Fruit fly (Drosophila melanogaster) whole organism, embryonic: ENCODE data around the gene CG43672.
A peak's percentile ranks its signal among the peaks of the same experiment; 100 is the strongest.

Source experiments
- ATbp ChIP-seq: fragments of 200-800 bp; sonication (Bioruptor generic); optimal IDR thresholded peaks from 2 replicates; lab custom pipeline; 2017; ENCODE audit warnings: missing biosample characterization, mild to moderate bottlenecking, missing genetic modification characterization, missing genetic modification reagents
- Adf1 ChIP-seq: fragments of 200-800 bp; sonication (Bioruptor generic); IDR thresholded peaks from 2 replicates; pipeline ENCODE4 v1.3.6; 2022; ENCODE audit warnings: missing biosample characterization, missing genetic modification characterization
- B-H1 ChIP-seq: fragments of 200-800 bp; sonication (Bioruptor generic); IDR thresholded peaks from 3 replicates; pipeline ENCODE4 v1.3.6; 2022; ENCODE audit warnings: missing biosample characterization, missing genetic modification characterization
- C15 ChIP-seq: fragments of 200-800 bp; sonication (Bioruptor generic); IDR thresholded peaks from 3 replicates; pipeline ENCODE4 v1.3.6; 2022; ENCODE audit warnings: missing biosample characterization, missing genetic modification characterization
- CG1024 ChIP-seq: fragments of 200-800 bp; sonication (Bioruptor generic); IDR thresholded peaks from 2 replicates; pipeline ENCODE4 v1.3.6; 2022; ENCODE audit warnings: missing biosample characterization, missing genetic modification characterization
- CG10267 ChIP-seq: fragments of 200-800 bp; sonication (Bioruptor generic); optimal IDR thresholded peaks from 2 replicates; lab custom pipeline; 2018; ENCODE audit warnings: missing biosample characterization, mild to moderate bottlenecking, missing genetic modification characterization, moderate library complexity
- CG10565 ChIP-seq: fragments of 200-800 bp; sonication (Bioruptor generic); optimal IDR thresholded peaks from 3 replicates; lab custom pipeline; 2016; ENCODE audit warnings: missing biosample characterization, mild to moderate bottlenecking, missing genetic modification characterization
- CG11723 ChIP-seq: fragments of 200-800 bp; sonication (Bioruptor generic); optimal IDR thresholded peaks from 2 replicates; lab custom pipeline; 2017; ENCODE audit warnings: missing biosample characterization, mild to moderate bottlenecking, missing genetic modification characterization
- CG1233 ChIP-seq: fragments of 200-800 bp; sonication (Bioruptor generic); optimal IDR thresholded peaks from 4 replicates; lab custom pipeline; 2018; ENCODE audit warnings: missing biosample characterization, mild to moderate bottlenecking, missing genetic modification characterization
- CG12391 ChIP-seq: fragments of 200-800 bp; sonication (Bioruptor generic); optimal IDR thresholded peaks from 3 replicates; lab custom pipeline; 2018; ENCODE audit warnings: missing biosample characterization, mild to moderate bottlenecking, missing genetic modification characterization, moderate library complexity
- CG15011 ChIP-seq: fragments of 200-800 bp; sonication (Bioruptor generic); optimal IDR thresholded peaks from 3 replicates; lab custom pipeline; 2018; ENCODE audit warnings: missing biosample characterization, mild to moderate bottlenecking, missing genetic modification characterization
- CG17186 ChIP-seq: fragments of 200-800 bp; sonication (Bioruptor generic); optimal IDR thresholded peaks from 3 replicates; lab custom pipeline; 2017; ENCODE audit warnings: missing biosample characterization, missing genetic modification reagents, missing genetic modification characterization
- CG17328 ChIP-seq: fragments of 200-800 bp; sonication (Bioruptor generic); IDR thresholded peaks from 2 replicates; pipeline ENCODE4 v1.3.6; 2022; ENCODE audit warnings: missing biosample characterization, missing genetic modification characterization
- CG17802 ChIP-seq: fragments of 200-800 bp; sonication (Bioruptor generic); optimal IDR thresholded peaks from 2 replicates; lab custom pipeline; 2018; ENCODE audit warnings: missing biosample characterization, mild to moderate bottlenecking, missing genetic modification characterization, moderate library complexity
- CG2678 ChIP-seq: fragments of 200-800 bp; sonication (Bioruptor generic); optimal IDR thresholded peaks from 3 replicates; lab custom pipeline; 2019; ENCODE audit warnings: missing biosample characterization, mild to moderate bottlenecking, missing genetic modification characterization, moderate library complexity
- CG34422 ChIP-seq: fragments of 200-800 bp; sonication (Bioruptor generic); IDR thresholded peaks from 3 replicates; pipeline ENCODE4 v1.3.6; 2022; ENCODE audit warnings: missing biosample characterization, missing genetic modification characterization
- CG5245 ChIP-seq: fragments of 200-800 bp; sonication (Bioruptor generic); optimal IDR thresholded peaks from 3 replicates; lab custom pipeline; 2016; ENCODE audit warnings: missing biosample characterization, missing genetic modification characterization
- CG6254 ChIP-seq: fragments of 200-800 bp; sonication (Bioruptor generic); optimal IDR thresholded peaks from 3 replicates; lab custom pipeline; 2017; ENCODE audit warnings: mild to moderate bottlenecking, missing biosample characterization, missing genetic modification reagents, missing genetic modification characterization
- CG7372 ChIP-seq: fragments of 200-800 bp; sonication (Bioruptor generic); IDR thresholded peaks from 2 replicates; pipeline ENCODE4 v1.3.6; 2022; ENCODE audit warnings: missing biosample characterization, missing genetic modification characterization
- CG7556 ChIP-seq: fragments of 200-800 bp; sonication (Bioruptor generic); optimal IDR thresholded peaks from 2 replicates; lab custom pipeline; 2017; ENCODE audit warnings: missing biosample characterization, mild to moderate bottlenecking, missing genetic modification characterization
- CG8388 ChIP-seq: fragments of 200-800 bp; sonication (Bioruptor generic); optimal IDR thresholded peaks from 2 replicates; lab custom pipeline; 2019; ENCODE audit warnings: missing biosample characterization, mild to moderate bottlenecking, missing genetic modification characterization, moderate library complexity
- CG8924 ChIP-seq: fragments of 200-800 bp; optimal IDR thresholded peaks from 3 replicates; lab custom pipeline; 2019; ENCODE audit warnings: missing biosample characterization, mild to moderate bottlenecking, missing genetic modification characterization, moderate library complexity
- D19A ChIP-seq: fragments of 200-800 bp; optimal IDR thresholded peaks from 3 replicates; lab custom pipeline; 2019; ENCODE audit warnings: missing biosample characterization, mild to moderate bottlenecking, missing genetic modification characterization, moderate library complexity
- Dip3 ChIP-seq: fragments of 200-800 bp; sonication (Bioruptor generic); optimal IDR thresholded peaks from 3 replicates; lab custom pipeline; 2016; ENCODE audit warnings: missing biosample characterization, missing genetic modification characterization
- Doc3 ChIP-seq: fragments of 200-800 bp; sonication (Bioruptor generic); IDR thresholded peaks from 3 replicates; pipeline ENCODE4 v1.3.6; 2022; ENCODE audit warnings: missing biosample characterization, missing genetic modification characterization; ENCODE audit not compliant: partially characterized antibody
- Eip74EF ChIP-seq, 2 experiments: fragments of 200-800 bp in 1 of 2; fragments of >200 bp in 1 of 2; sonication (Bioruptor generic) in 1 of 2; optimal IDR thresholded peaks; 2 replicates each; lab custom pipeline; 2017 to 2019; ENCODE audit warnings: missing biosample characterization in 2 of 2, missing genetic modification characterization in 2 of 2, mild to moderate bottlenecking in 1 of 2, moderate library complexity in 1 of 2
- Fer2 ChIP-seq: fragments of 200-800 bp; sonication (Bioruptor generic); optimal IDR thresholded peaks from 2 replicates; lab custom pipeline; 2018; ENCODE audit warnings: missing biosample characterization, mild to moderate bottlenecking, missing genetic modification characterization, moderate library complexity
- H15 ChIP-seq: fragments of 200-800 bp; sonication (Bioruptor generic); IDR thresholded peaks from 3 replicates; pipeline ENCODE4 v1.3.6; 2022; ENCODE audit warnings: missing biosample characterization, missing genetic modification characterization
- Lhr ChIP-seq: fragments of 200-800 bp; sonication (Bioruptor generic); optimal IDR thresholded peaks from 3 replicates; lab custom pipeline; 2017; ENCODE audit warnings: mild to moderate bottlenecking, missing biosample characterization, missing genetic modification reagents, missing genetic modification characterization
- Lpt ChIP-seq: fragments of >200 bp; optimal IDR thresholded peaks from 2 replicates; lab custom pipeline; 2018; ENCODE audit warnings: missing biosample characterization, missing genetic modification characterization
- Max ChIP-seq: fragments of 200-800 bp; sonication (Bioruptor generic); optimal IDR thresholded peaks from 2 replicates; lab custom pipeline; 2016; ENCODE audit warnings: missing biosample characterization, mild to moderate bottlenecking, missing genetic modification characterization
- Mes4 ChIP-seq: fragments of 200-800 bp; sonication (Bioruptor generic); optimal IDR thresholded peaks from 2 replicates; lab custom pipeline; 2016; ENCODE audit warnings: missing biosample characterization, missing genetic modification characterization
- Neu2 ChIP-seq: fragments of 200-800 bp; sonication (Bioruptor generic); optimal IDR thresholded peaks from 3 replicates; lab custom pipeline; 2016; ENCODE audit warnings: missing biosample characterization, missing genetic modification characterization, borderline replicate concordance
- Poxn ChIP-seq: fragments of 200-800 bp; sonication (Bioruptor generic); IDR thresholded peaks from 2 replicates; pipeline ENCODE4 v1.3.6; 2022; ENCODE audit warnings: missing biosample characterization, missing genetic modification characterization
- Side ChIP-seq: fragments of 200-800 bp; sonication (Bioruptor generic); optimal IDR thresholded peaks from 2 replicates; lab custom pipeline; 2016; ENCODE audit warnings: missing biosample characterization, missing genetic modification characterization
- ash1 ChIP-seq: fragments of 200-800 bp; sonication (Bioruptor generic); optimal IDR thresholded peaks from 2 replicates; lab custom pipeline; 2018; ENCODE audit warnings: missing biosample characterization, mild to moderate bottlenecking, missing genetic modification characterization
- chm ChIP-seq: fragments of 200-800 bp; sonication (Bioruptor generic); IDR thresholded peaks from 2 replicates; pipeline ENCODE4 v1.3.6; 2022; ENCODE audit warnings: missing biosample characterization, missing genetic modification characterization
- dimm ChIP-seq: fragments of 200-800 bp; sonication (Bioruptor generic); IDR thresholded peaks from 2 replicates; pipeline ENCODE4 v1.3.6; 2022; ENCODE audit warnings: missing biosample characterization, missing genetic modification characterization
- esg ChIP-seq: fragments of 200-800 bp; sonication (Bioruptor generic); conservative IDR thresholded peaks from 2 replicates; pipeline ENCODE4 v1.3.6; 2022; ENCODE audit warnings: missing biosample characterization, missing genetic modification characterization
- fu2 ChIP-seq: fragments of 200-800 bp; sonication (Bioruptor generic); optimal IDR thresholded peaks from 2 replicates; lab custom pipeline; 2016; ENCODE audit warnings: missing biosample characterization, missing genetic modification characterization
- grn ChIP-seq: fragments of 200-800 bp; sonication (Bioruptor generic); optimal IDR thresholded peaks from 3 replicates; lab custom pipeline; 2017; ENCODE audit warnings: missing biosample characterization, missing genetic modification characterization
- hth ChIP-seq: fragments of >200 bp; optimal IDR thresholded peaks from 2 replicates; lab custom pipeline; 2017; ENCODE audit warnings: inconsistent platforms
- lola ChIP-seq, 3 experiments: fragments of >200 bp in 2 of 3; fragments of 200-800 bp in 1 of 3; sonication (Bioruptor generic) in 1 of 3; optimal IDR thresholded peaks; 2 replicates each; lab custom pipeline; 2017 to 2019; ENCODE audit warnings: missing biosample characterization in 3 of 3, missing genetic modification characterization in 3 of 3, mild to moderate bottlenecking in 1 of 3, moderate library complexity in 1 of 3
- mirr ChIP-seq: fragments of 200-800 bp; sonication (Bioruptor generic); optimal IDR thresholded peaks from 3 replicates; lab custom pipeline; 2018; ENCODE audit warnings: missing biosample characterization, mild to moderate bottlenecking, missing genetic modification characterization
- onecut ChIP-seq: fragments of 200-800 bp; sonication (Bioruptor generic); IDR thresholded peaks from 2 replicates; pipeline ENCODE4 v1.3.6; 2022; ENCODE audit warnings: missing biosample characterization, missing genetic modification characterization
- pho ChIP-seq: fragments of 200-800 bp; sonication (Bioruptor generic); optimal IDR thresholded peaks from 2 replicates; lab custom pipeline; 2016; ENCODE audit warnings: missing biosample characterization, missing genetic modification characterization
- phol ChIP-seq: fragments of 200-800 bp; sonication (Bioruptor generic); optimal IDR thresholded peaks from 3 replicates; lab custom pipeline; 2018; ENCODE audit warnings: missing biosample characterization, mild to moderate bottlenecking, missing genetic modification characterization, moderate library complexity
- seq ChIP-seq: fragments of 200-800 bp; sonication (Bioruptor generic); IDR thresholded peaks from 2 replicates; pipeline ENCODE4 v1.3.6; 2022; ENCODE audit warnings: missing biosample characterization, missing genetic modification characterization
- sisA ChIP-seq: fragments of 200-800 bp; sonication (Bioruptor generic); IDR thresholded peaks from 2 replicates; pipeline ENCODE4 v1.3.6; 2022; ENCODE audit warnings: missing biosample characterization, missing genetic modification characterization
- stc ChIP-seq: fragments of 200-800 bp; sonication (Bioruptor generic); IDR thresholded peaks from 2 replicates; pipeline ENCODE4 v1.3.6; 2022; ENCODE audit warnings: missing biosample characterization, missing genetic modification characterization
- unc-4 ChIP-seq: fragments of 200-800 bp; sonication (Bioruptor generic); IDR thresholded peaks from 2 replicates; pipeline ENCODE4 v1.3.6; 2022; ENCODE audit warnings: missing biosample characterization, missing genetic modification characterization; ENCODE audit not compliant: partially characterized antibody

CG43672 gene

DNA sequence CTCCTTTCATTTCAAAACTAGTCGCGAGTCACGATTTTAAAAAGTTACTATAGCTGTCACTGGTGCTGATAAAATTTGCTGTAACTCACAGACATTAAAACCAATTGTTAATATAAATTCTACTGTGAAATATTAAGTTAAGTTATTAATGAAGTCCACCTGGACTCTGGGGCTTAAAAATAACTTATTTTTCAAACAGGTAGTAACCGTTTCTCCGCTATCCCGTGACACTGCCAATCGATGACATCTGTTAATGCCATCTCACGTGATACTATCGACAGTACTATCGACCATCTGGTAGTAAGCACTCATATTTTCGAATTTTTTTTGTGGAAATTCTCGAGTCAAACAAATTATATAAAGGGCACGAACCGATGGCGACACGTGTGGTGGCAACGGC lies 38.8 kb upstream of the CG43672 start, which contains the start of the genes CG12379 and MagR (continued):
- TF ChIP-seq CG17802 (tag; lab: Kevin White, UChicago): no peak
- peak; percentile 52 for TF ChIP-seq CG10267 (tag; lab: Kevin White, UChicago)
- TF ChIP-seq Eip74EF (GFP tag; optimal IDR thresholded peaks at IDR 0.05; lab: Kevin White, UChicago): no peak
- TF ChIP-seq ash1 (GFP tag; lab: Kevin White, UChicago): no peak
- TF ChIP-seq mirr: peak; percentile 24
- no peak for TF ChIP-seq Poxn (GFP tag; lab: Robert Waterston, UW)
- no peak for TF ChIP-seq CG1024 (GFP tag; lab: Robert Waterston, UW)
- TF ChIP-seq pho (GFP tag; lab: Kevin White, UChicago): peak; percentile 67
- no peak for TF ChIP-seq CG15011
- no peak for TF ChIP-seq CG34422
- TF ChIP-seq Lhr (GFP tag; lab: Kevin White, UChicago): no peak
- peak; percentile 27 for TF ChIP-seq fu2 (GFP tag; lab: Kevin White, UChicago)
- peak; percentile 28 for TF ChIP-seq Max (GFP tag; lab: Kevin White, UChicago)
- TF ChIP-seq CG7372 (GFP tag; lab: Robert Waterston, UW): peak; percentile 40; the same call in 1 of the 2 replicates
- no peak for TF ChIP-seq dimm (GFP tag; lab: Robert Waterston, UW)
- no peak for TF ChIP-seq onecut (GFP tag; lab: Robert Waterston, UW)
- no peak for TF ChIP-seq CG2678 (tag; lab: Kevin White, UChicago)
- peak; percentile 34 for TF ChIP-seq Dip3 (GFP tag; lab: Kevin White, UChicago)
- 0 out of 2 replicates have a peak, but pooled peaks have one; percentile 20 for TF ChIP-seq Adf1
- peak; percentile 65 for TF ChIP-seq CG12391 (tag; lab: Kevin White, UChicago)
- no peak for TF ChIP-seq C15 (GFP tag; lab: Robert Waterston, UW)
- TF ChIP-seq H15: no peak; the same call in 2 of the 3 replicates
- peak; percentile 7 for TF ChIP-seq CG17186
- TF ChIP-seq stc (GFP tag; lab: Robert Waterston, UW): no peak
- peak; percentile 17 for TF ChIP-seq D19A (tag; lab: Kevin White, UChicago)
- TF ChIP-seq CG6254 (GFP tag; lab: Kevin White, UChicago): no peak
- no peak for TF ChIP-seq Lpt (GFP tag; lab: Kevin White, UChicago)
- TF ChIP-seq sisA (GFP tag; lab: Robert Waterston, UW): peak; percentile 58
- TF ChIP-seq CG1233 (GFP tag; lab: Kevin White, UChicago): peak; percentile 46
- peak; percentile 78 for TF ChIP-seq unc-4 (GFP tag; lab: Robert Waterston, UW)
- TF ChIP-seq CG8924: peak; percentile 48
- TF ChIP-seq hth (lab: Kevin White, UChicago): no peak
- peak; percentile 78 for TF ChIP-seq Doc3 (GFP tag; lab: Robert Waterston, UW)
- TF ChIP-seq Mes4 (GFP tag; lab: Kevin White, UChicago): peak; percentile 25
- no peak for TF ChIP-seq CG5245 (GFP tag; lab: Kevin White, UChicago)
- TF ChIP-seq Neu2: peak; percentile 98
- TF ChIP-seq chm (GFP tag; lab: Robert Waterston, UW): no peak
- no peak for TF ChIP-seq B-H1 (GFP tag; lab: Robert Waterston, UW)
- no peak for TF ChIP-seq grn
- no peak for TF ChIP-seq ATbp (GFP tag; lab: Kevin White, UChicago)
- no peak for TF ChIP-seq CG10565 (GFP tag; lab: Kevin White, UChicago)
- no peak for TF ChIP-seq CG7556 (GFP tag; lab: Kevin White, UChicago)
- TF ChIP-seq Fer2: peak; percentile 57
- peak; percentile 51; the same call in 1 of the 2 replicates for TF ChIP-seq esg
- TF ChIP-seq CG17328 (GFP tag; lab: Robert Waterston, UW): no peak
- no peak for TF ChIP-seq seq (GFP tag; lab: Robert Waterston, UW)
- peak in 1 of 3 experiments; percentile 53 for TF ChIP-seq lola (GFP tag; optimal IDR thresholded peaks at IDR 0.05; lab: Kevin White, UChicago)
- TF ChIP-seq Side (GFP tag; lab: Kevin White, UChicago): peak; percentile 62
- TF ChIP-seq CG8388 (GFP tag; lab: Kevin White, UChicago): peak; percentile 33
- no peak for TF ChIP-seq CG11723
- TF ChIP-seq phol (tag; lab: Kevin White, UChicago): peak; percentile 74
